Fruit fly (Drosophila melanogaster): ENCODE measurements around the gene CG4666.
A peak's percentile ranks its signal among the peaks of the same experiment; 100 is the strongest.

Gene CG4666

dm6 chrX:6059135-6059824 lies 18.3 kb downstream of the CG4666 start (continued):
- TF ChIP-seq crol (GFP tag; IDR thresholded peaks at IDR 0.05): no peak
- no peak for TF ChIP-seq pb (GFP tag; optimal IDR thresholded peaks at IDR 0.05)
- no peak for TF ChIP-seq lbe (GFP tag; optimal IDR thresholded peaks at IDR 0.05)
- no peak for TF ChIP-seq CG8478 (optimal IDR thresholded peaks at IDR 0.05)
- TF ChIP-seq CG16779 (GFP tag; IDR thresholded peaks at IDR 0.05): no peak
- no peak for TF ChIP-seq CHES-1-like (GFP tag; optimal IDR thresholded peaks at IDR 0.05)
- no peak for TF ChIP-seq CG6791 (GFP tag; IDR thresholded peaks at IDR 0.05; ENCODE audit: partially characterized antibody)
- TF ChIP-seq dan (GFP tag; IDR thresholded peaks at IDR 0.05): no peak
- no peak for TF ChIP-seq CG33213 (GFP tag; optimal IDR thresholded peaks at IDR 0.05)
- 0 out of 3 replicates have a peak, but pooled peaks have one; percentile 40 for TF ChIP-seq ken (GFP tag; IDR thresholded peaks at IDR 0.05)
- TF ChIP-seq CG31441 (GFP tag; IDR thresholded peaks at IDR 0.05): peak; percentile 38; the same call in 1 of the 2 replicates
- no peak for TF ChIP-seq Dad (GFP tag; optimal IDR thresholded peaks at IDR 0.05)
- no peak for TF ChIP-seq gsb (GFP tag; IDR thresholded peaks at IDR 0.05)
- TF ChIP-seq Mes4 (GFP tag; optimal IDR thresholded peaks at IDR 0.05): no peak
- no peak for TF ChIP-seq twi (tag; optimal IDR thresholded peaks at IDR 0.05)
- TF ChIP-seq Trl (optimal IDR thresholded peaks at IDR 0.05): no peak
- no peak for TF ChIP-seq Trl (GFP tag; optimal IDR thresholded peaks at IDR 0.05)
- no peak for TF ChIP-seq inv (GFP tag; IDR thresholded peaks at IDR 0.05; ENCODE audit: partially characterized antibody)
- TF ChIP-seq chm (GFP tag; IDR thresholded peaks at IDR 0.05): no peak
- no peak for TF ChIP-seq CG6254 (GFP tag; optimal IDR thresholded peaks at IDR 0.05)
- TF ChIP-seq CG17385 (GFP tag; optimal IDR thresholded peaks at IDR 0.05): no peak
- TF ChIP-seq Fer1 (GFP tag; optimal IDR thresholded peaks at IDR 0.05): no peak
- no peak for TF ChIP-seq CG9437 (GFP tag; optimal IDR thresholded peaks at IDR 0.05)
- no peak for TF ChIP-seq CG13775 (GFP tag; optimal IDR thresholded peaks at IDR 0.05)
- TF ChIP-seq aop (GFP tag; IDR thresholded peaks at IDR 0.05): no peak
- no peak for TF ChIP-seq cwo (GFP tag; optimal IDR thresholded peaks at IDR 0.05)
- TF ChIP-seq CG12299 (tag; optimal IDR thresholded peaks at IDR 0.05): no peak
- no peak for TF ChIP-seq CG12744 (GFP tag; optimal IDR thresholded peaks at IDR 0.05)
- no peak for TF ChIP-seq NC2β (GFP tag; optimal IDR thresholded peaks at IDR 0.05)
- no peak for TF ChIP-seq CTCF (GFP tag; optimal IDR thresholded peaks at IDR 0.05)
- TF ChIP-seq HLH54F (GFP tag; optimal IDR thresholded peaks at IDR 0.05): no peak
- no peak for TF ChIP-seq ftz-f1 (GFP tag; optimal IDR thresholded peaks at IDR 0.05)
- TF ChIP-seq CG8765 (GFP tag; IDR thresholded peaks at IDR 0.05): no peak
- TF ChIP-seq CG1602 (GFP tag; optimal IDR thresholded peaks at IDR 0.05): peak; percentile 18
- no peak for TF ChIP-seq toy (GFP tag; IDR thresholded peaks at IDR 0.05)
- peak; percentile 50 for TF ChIP-seq sens (GFP tag)
- TF ChIP-seq eyg (GFP tag; optimal IDR thresholded peaks at IDR 0.05): no peak
- TF ChIP-seq CG15514 (GFP tag; optimal IDR thresholded peaks at IDR 0.05): no peak
- no peak for TF ChIP-seq danr (GFP tag; IDR thresholded peaks at IDR 0.05)
- TF ChIP-seq salm (tag; optimal IDR thresholded peaks at IDR 0.05): no peak
- TF ChIP-seq CG10431 (GFP tag; optimal IDR thresholded peaks at IDR 0.05): no peak
- peak; percentile 42 for TF ChIP-seq gem (tag; optimal IDR thresholded peaks at IDR 0.05)
- TF ChIP-seq tap (tag; optimal IDR thresholded peaks at IDR 0.05): no peak
- TF ChIP-seq stwl (tag; optimal IDR thresholded peaks at IDR 0.05): no peak
- TF ChIP-seq Nf-YB (GFP tag; optimal IDR thresholded peaks at IDR 0.05): no peak
- TF ChIP-seq slp2 (GFP tag; optimal IDR thresholded peaks at IDR 0.05): no peak
- TF ChIP-seq E2f1 (GFP tag; IDR thresholded peaks at IDR 0.05): no peak
- no peak for TF ChIP-seq usp (GFP tag; optimal IDR thresholded peaks at IDR 0.05)
- no peak for TF ChIP-seq CG43689 (GFP tag; IDR thresholded peaks at IDR 0.05)
- peak; percentile 47; the same call in 1 of the 2 replicates for TF ChIP-seq ara (GFP tag; IDR thresholded peaks at IDR 0.05)
- TF ChIP-seq Hr51 (GFP tag; optimal IDR thresholded peaks at IDR 0.05): peak in 1 of 2 experiments; percentile 43
- no peak for TF ChIP-seq croc (GFP tag; conservative IDR thresholded peaks at IDR 0.05)
- peak; percentile 23; the same call in 1 of the 2 replicates for TF ChIP-seq Ptx1 (GFP tag; IDR thresholded peaks at IDR 0.05)
